Fruit fly (Drosophila melanogaster) whole organism, prepupa: ENCODE measurements around the gene PGRP-SB2.

Experiments
- Blimp-1 ChIP-seq: fragments of 200-800 bp; sonication (Bioruptor generic); optimal IDR thresholded peaks from 3 replicates; lab custom pipeline; 2017; ENCODE audit warnings: missing biosample characterization, missing genetic modification characterization, mild to moderate bottlenecking, moderate library complexity, missing genetic modification reagents
- CG10669 ChIP-seq: fragments of 200-800 bp; sonication (Bioruptor generic); optimal IDR thresholded peaks from 3 replicates; lab custom pipeline; 2018; ENCODE audit warnings: missing biosample characterization, mild to moderate bottlenecking, missing genetic modification characterization, moderate library complexity
- CG11294 ChIP-seq: fragments of 200-800 bp; sonication (Bioruptor generic); IDR thresholded peaks from 2 replicates; pipeline ENCODE4 v1.3.6; 2022; ENCODE audit warnings: missing biosample characterization, missing genetic modification characterization
- CG11762 ChIP-seq: fragments of 200-800 bp; sonication (Bioruptor generic); optimal IDR thresholded peaks from 3 replicates; lab custom pipeline; 2016; ENCODE audit warnings: missing biosample characterization, missing genetic modification characterization; ENCODE audit not compliant: insufficient read depth
- CG11902 ChIP-seq: fragments of 200-800 bp; sonication (Bioruptor generic); optimal IDR thresholded peaks from 3 replicates; lab custom pipeline; 2016; ENCODE audit warnings: missing biosample characterization, missing genetic modification characterization
- CG15336 ChIP-seq: fragments of 200-800 bp; sonication (Bioruptor generic); IDR thresholded peaks from 2 replicates; pipeline ENCODE4 v1.3.6; 2022; ENCODE audit warnings: missing biosample characterization, missing genetic modification characterization
- CG1621 ChIP-seq: fragments of 200-800 bp; sonication (Bioruptor generic); optimal IDR thresholded peaks from 3 replicates; lab custom pipeline; 2018; ENCODE audit warnings: missing biosample characterization, mild to moderate bottlenecking, missing genetic modification characterization
- CG16779 ChIP-seq: fragments of 200-800 bp; sonication (Bioruptor generic); optimal IDR thresholded peaks from 3 replicates; lab custom pipeline; 2017; ENCODE audit warnings: missing biosample characterization, mild to moderate bottlenecking, missing genetic modification characterization
- CG3032 ChIP-seq: fragments of 200-800 bp; optimal IDR thresholded peaks from 2 replicates; lab custom pipeline; 2019; ENCODE audit warnings: missing biosample characterization, mild to moderate bottlenecking, missing genetic modification characterization, moderate library complexity
- CG31627 ChIP-seq: fragments of 200-800 bp; sonication (Bioruptor generic); optimal IDR thresholded peaks from 3 replicates; lab custom pipeline; 2016; ENCODE audit warnings: missing biosample characterization, missing genetic modification characterization
- CG3919 ChIP-seq: fragments of 200-800 bp; sonication (Bioruptor generic); optimal IDR thresholded peaks from 3 replicates; lab custom pipeline; 2016; ENCODE audit warnings: missing biosample characterization, missing genetic modification characterization
- CG6163 ChIP-seq: fragments of 200-800 bp; sonication (Bioruptor generic); IDR thresholded peaks from 3 replicates; pipeline ENCODE4 v1.3.6; 2022; ENCODE audit warnings: missing biosample characterization, missing genetic modification characterization
- CG6276 ChIP-seq: fragments of 200-800 bp; sonication (Bioruptor generic); optimal IDR thresholded peaks from 2 replicates; lab custom pipeline; 2017; ENCODE audit warnings: missing biosample characterization, mild to moderate bottlenecking, missing genetic modification characterization
- CG6792 ChIP-seq: fragments of 200-800 bp; sonication (Bioruptor generic); optimal IDR thresholded peaks from 3 replicates; lab custom pipeline; 2016; ENCODE audit warnings: missing biosample characterization, missing genetic modification characterization
- CG6854 ChIP-seq: fragments of 200-800 bp; sonication (Bioruptor generic); optimal IDR thresholded peaks from 2 replicates; lab custom pipeline; 2017; ENCODE audit warnings: missing biosample characterization, mild to moderate bottlenecking, missing genetic modification characterization
- CG8319 ChIP-seq: fragments of 200-800 bp; sonication (Bioruptor generic); optimal IDR thresholded peaks from 3 replicates; lab custom pipeline; 2016; ENCODE audit warnings: missing biosample characterization, missing genetic modification characterization
- CG9139 ChIP-seq: fragments of 200-800 bp; sonication (Bioruptor generic); optimal IDR thresholded peaks from 3 replicates; lab custom pipeline; 2017; ENCODE audit warnings: missing biosample characterization, mild to moderate bottlenecking, missing genetic modification characterization
- Eip75B ChIP-seq: fragments of 200-800 bp; sonication (Bioruptor generic); optimal IDR thresholded peaks from 3 replicates; lab custom pipeline; 2016; ENCODE audit warnings: missing biosample characterization, missing genetic modification characterization
- Eip78C ChIP-seq: fragments of 200-800 bp; sonication (Bioruptor generic); peaks from one replicate; lab custom pipeline; 2016; ENCODE audit warnings: missing biosample characterization, missing genetic modification characterization
- Ets21C ChIP-seq: fragments of 200-800 bp; sonication (Bioruptor generic); optimal IDR thresholded peaks from 3 replicates; lab custom pipeline; 2016; ENCODE audit warnings: missing biosample characterization, missing genetic modification characterization
- Gug ChIP-seq: fragments of 200-800 bp; sonication (Bioruptor generic); IDR thresholded peaks from 2 replicates; pipeline ENCODE4 v1.3.6; 2022; ENCODE audit warnings: missing biosample characterization, missing genetic modification characterization
- Hr39 ChIP-seq: fragments of 200-800 bp; sonication (Bioruptor generic); optimal IDR thresholded peaks from 2 replicates; lab custom pipeline; 2016; ENCODE audit warnings: missing biosample characterization, missing genetic modification characterization
- Met ChIP-seq: fragments of 200-800 bp; sonication (Bioruptor generic); optimal IDR thresholded peaks from 3 replicates; lab custom pipeline; 2016; ENCODE audit warnings: missing biosample characterization, missing genetic modification characterization
- OdsH ChIP-seq: fragments of 200-800 bp; sonication (Bioruptor generic); optimal IDR thresholded peaks from 3 replicates; lab custom pipeline; 2016; ENCODE audit warnings: missing biosample characterization, missing genetic modification characterization
- Smox ChIP-seq: fragments of 200-800 bp; sonication (Bioruptor generic); optimal IDR thresholded peaks from 3 replicates; lab custom pipeline; 2016; ENCODE audit warnings: missing biosample characterization, missing genetic modification characterization
- Sox102F ChIP-seq: fragments of 200-800 bp; sonication (Bioruptor generic); optimal IDR thresholded peaks from 2 replicates; lab custom pipeline; 2016; ENCODE audit warnings: missing biosample characterization, mild to moderate bottlenecking, missing genetic modification characterization
- Sox14 ChIP-seq: fragments of 200-800 bp; sonication (Bioruptor generic); optimal IDR thresholded peaks from 3 replicates; lab custom pipeline; 2016; ENCODE audit warnings: missing biosample characterization, missing genetic modification characterization
- achi ChIP-seq: fragments of 200-800 bp; sonication (Bioruptor generic); optimal IDR thresholded peaks from 3 replicates; lab custom pipeline; 2016; ENCODE audit warnings: missing biosample characterization, missing genetic modification characterization
- acj6 ChIP-seq: fragments of 200-800 bp; sonication (Bioruptor generic); optimal IDR thresholded peaks from 3 replicates; lab custom pipeline; 2016; ENCODE audit warnings: missing biosample characterization, missing genetic modification characterization
- cyc ChIP-seq: fragments of 200-800 bp; sonication (Bioruptor generic); optimal IDR thresholded peaks from 3 replicates; lab custom pipeline; 2016; ENCODE audit warnings: missing biosample characterization, missing genetic modification characterization
- dac ChIP-seq: fragments of 200-800 bp; sonication (Bioruptor generic); optimal IDR thresholded peaks from 2 replicates; lab custom pipeline; 2017; ENCODE audit warnings: missing biosample characterization, mild to moderate bottlenecking, missing genetic modification characterization
- dsx ChIP-seq: fragments of 200-800 bp; optimal IDR thresholded peaks from 3 replicates; lab custom pipeline; 2019; ENCODE audit warnings: missing biosample characterization, mild to moderate bottlenecking, missing genetic modification characterization, moderate library complexity; ENCODE audit not compliant: poor library complexity, severe bottlenecking
- eg ChIP-seq: fragments of 200-800 bp; sonication (Bioruptor generic); IDR thresholded peaks from 3 replicates; pipeline ENCODE4 v1.3.6; 2022; ENCODE audit warnings: missing biosample characterization, missing genetic modification characterization
- esn ChIP-seq: fragments of 200-800 bp; sonication (Bioruptor generic); optimal IDR thresholded peaks from 2 replicates; lab custom pipeline; 2016; ENCODE audit warnings: missing biosample characterization, mild to moderate bottlenecking, missing genetic modification characterization, moderate library complexity
- fd59A ChIP-seq: fragments of 200-800 bp; sonication (Bioruptor generic); optimal IDR thresholded peaks from 2 replicates; lab custom pipeline; 2017; ENCODE audit warnings: missing biosample characterization, mild to moderate bottlenecking, missing genetic modification characterization, missing genetic modification reagents
- fd85E ChIP-seq: fragments of 200-800 bp; sonication (Bioruptor generic); optimal IDR thresholded peaks from 3 replicates; lab custom pipeline; 2016; ENCODE audit warnings: missing biosample characterization, missing genetic modification characterization
- fkh ChIP-seq: fragments of 200-800 bp; sonication (Bioruptor generic); optimal IDR thresholded peaks from 3 replicates; lab custom pipeline; 2017; ENCODE audit warnings: missing biosample characterization, mild to moderate bottlenecking, missing genetic modification characterization, moderate library complexity
- lz ChIP-seq: fragments of 200-800 bp; sonication (Bioruptor generic); optimal IDR thresholded peaks from 3 replicates; lab custom pipeline; 2016; ENCODE audit warnings: missing biosample characterization, missing genetic modification characterization
- net ChIP-seq: fragments of 200-800 bp; sonication (Bioruptor generic); optimal IDR thresholded peaks from 3 replicates; lab custom pipeline; 2016; ENCODE audit warnings: missing biosample characterization, missing genetic modification characterization
- salr ChIP-seq, 2 experiments: fragments of 200-800 bp; sonication (Bioruptor generic); optimal IDR thresholded peaks; 3 replicates each; lab custom pipeline; 2016 to 2018; ENCODE audit warnings: missing biosample characterization in 2 of 2, missing genetic modification characterization in 2 of 2, mild to moderate bottlenecking in 1 of 2
- ss ChIP-seq, 2 experiments: fragments of 200-800 bp; sonication (Bioruptor generic); optimal IDR thresholded peaks; 2 replicates in 1 of 2; 3 replicates in 1 of 2; lab custom pipeline; 2017 to 2018; ENCODE audit warnings: mild to moderate bottlenecking in 2 of 2, missing biosample characterization in 2 of 2, missing genetic modification characterization in 2 of 2, moderate library complexity in 1 of 2
- svp ChIP-seq: fragments of 200-800 bp; sonication (Bioruptor generic); peaks from one replicate; lab custom pipeline; 2016; ENCODE audit warnings: missing biosample characterization, missing genetic modification characterization
- topi ChIP-seq: fragments of 200-800 bp; sonication (Bioruptor generic); optimal IDR thresholded peaks from 3 replicates; lab custom pipeline; 2016; ENCODE audit warnings: missing biosample characterization, missing genetic modification characterization
- vri ChIP-seq: fragments of 200-800 bp; sonication (Bioruptor generic); optimal IDR thresholded peaks from 3 replicates; lab custom pipeline; 2016; ENCODE audit warnings: missing biosample characterization, mild to moderate bottlenecking, missing genetic modification characterization

Gene PGRP-SB2

DNA sequence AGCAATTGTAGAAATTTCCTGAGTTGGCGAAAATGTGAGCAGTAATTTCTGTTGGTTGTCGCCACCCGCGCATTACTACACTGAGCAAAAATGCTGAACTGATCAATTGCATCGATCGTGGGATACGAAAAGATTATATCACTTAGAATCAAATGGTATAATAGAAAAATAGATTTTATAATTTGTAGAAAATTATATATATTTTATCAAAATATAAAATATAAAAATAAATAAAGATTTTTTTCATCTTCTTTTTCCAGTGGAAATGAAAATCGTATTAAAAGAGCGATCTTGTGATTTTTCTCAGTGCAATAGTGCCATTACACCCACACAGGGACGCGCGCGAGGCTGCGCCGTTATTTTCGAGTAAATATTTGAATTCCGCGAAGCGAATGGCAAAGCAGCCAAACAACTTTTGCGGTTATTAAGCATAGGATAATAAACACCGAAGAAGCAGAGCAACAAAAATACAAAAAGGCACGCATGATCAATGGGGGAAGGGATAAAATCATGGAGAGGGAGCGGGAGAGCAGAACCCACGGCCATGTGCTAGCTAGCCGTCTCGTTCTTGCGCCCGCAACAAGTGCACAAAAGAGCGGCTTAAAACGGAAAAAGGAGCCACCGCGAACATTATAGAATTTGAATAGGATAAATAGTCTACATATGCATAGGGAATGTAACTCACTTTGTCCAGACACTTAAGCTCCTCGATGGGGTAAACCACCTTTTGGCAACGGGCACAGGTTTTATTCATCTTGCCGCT lies 15.9 kb upstream of the PGRP-SB2 start (continued):
- TF ChIP-seq Blimp-1, result peak; percentile 1
- TF ChIP-seq CG9139 (GFP tag; lab: Kevin White, UChicago), result peak; percentile 34
- TF ChIP-seq Smox (GFP tag; lab: Kevin White, UChicago), result no peak
- TF ChIP-seq Met (GFP tag; lab: Kevin White, UChicago), result no peak
- no peak for TF ChIP-seq Ets21C (GFP tag; lab: Kevin White, UChicago)
- TF ChIP-seq Sox14 (GFP tag; lab: Kevin White, UChicago), result no peak
- peak; percentile 68; the same call in 1 of the 2 replicates for TF ChIP-seq CG11294 (GFP tag; lab: Robert Waterston, UW)
- TF ChIP-seq topi (GFP tag; lab: Kevin White, UChicago), result peak; percentile 44
- peak; percentile 73 for TF ChIP-seq dsx (GFP tag; lab: Kevin White, UChicago)
- TF ChIP-seq fkh, result peak; percentile 20
- peak; percentile 1 for TF ChIP-seq CG11762
- TF ChIP-seq CG6792, result peak; percentile 57
- peak; percentile 68 to 77 for TF ChIP-seq ss (GFP tag; optimal IDR thresholded peaks at IDR 0.05; lab: Kevin White, UChicago)
- peak; percentile 74 for TF ChIP-seq CG3032
- no peak for TF ChIP-seq Hr39 (GFP tag; lab: Kevin White, UChicago)
- TF ChIP-seq CG31627 (GFP tag; lab: Kevin White, UChicago), result no peak
- peak; percentile 45 for TF ChIP-seq net (GFP tag; lab: Kevin White, UChicago)
- peak; percentile 60; the same call in 1 of the 2 replicates for TF ChIP-seq Gug (GFP tag; lab: Robert Waterston, UW)
- TF ChIP-seq Eip75B (GFP tag; lab: Kevin White, UChicago), result peak; percentile 8
- TF ChIP-seq eg (GFP tag; lab: Robert Waterston, UW), result peak; percentile 85
- peak; percentile 48 for TF ChIP-seq CG16779 (tag; lab: Kevin White, UChicago)
- TF ChIP-seq CG11902 (GFP tag; lab: Kevin White, UChicago), result peak; percentile 56
- peak; percentile 30 for TF ChIP-seq cyc (GFP tag; lab: Kevin White, UChicago)
- no peak for TF ChIP-seq fd59A (GFP tag; lab: Kevin White, UChicago)
- peak; percentile 23 for TF ChIP-seq dac

DNA sequence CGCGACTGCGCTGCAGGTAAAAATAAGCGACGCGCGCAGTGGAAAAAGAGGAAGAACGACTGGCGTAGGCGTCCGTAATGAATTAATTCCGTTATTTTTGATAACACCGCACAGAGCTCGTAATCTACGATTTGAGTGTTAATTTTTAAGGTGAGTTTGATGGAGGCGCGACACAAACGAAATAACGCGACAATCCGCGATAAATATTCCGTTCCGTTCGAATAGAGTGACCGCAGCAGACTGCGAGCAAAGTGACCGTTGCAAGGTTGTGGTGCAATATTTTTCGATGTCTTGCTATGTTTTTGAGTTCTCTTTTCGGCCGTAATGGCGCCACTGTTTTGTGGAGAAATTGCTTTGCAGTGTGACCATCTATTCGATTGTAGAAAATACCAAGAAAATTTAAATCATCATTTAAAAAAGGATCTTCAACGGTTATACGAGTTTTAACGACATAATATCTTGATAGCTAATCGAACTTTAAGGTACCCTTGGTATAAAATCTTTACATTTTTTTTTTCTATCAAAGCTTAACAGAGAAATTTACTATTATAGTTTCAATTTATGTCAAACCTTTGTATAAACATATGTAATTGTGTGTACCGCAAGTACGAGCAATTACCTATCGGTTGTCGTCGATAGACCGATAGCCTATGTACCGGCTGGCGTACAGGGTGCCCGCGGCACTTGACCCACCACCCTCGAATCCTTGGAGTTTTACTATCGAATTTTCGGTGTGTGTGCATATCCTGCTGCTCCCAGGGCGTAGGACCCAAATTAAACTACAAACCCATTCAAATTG lies 14.7 kb upstream of the PGRP-SB2 start, which contains the start of the genes CG43954, Lasp and Dab:
TSS of gene CG43954 (minus strand) at position 248 of the 799 bp plus-strand sequence.
TSS of gene Lasp (minus strand) at position 248 of the 799 bp plus-strand sequence.
TSS of gene Dab (plus strand) at position 697 of the 799 bp plus-strand sequence.
- peak; percentile 59 for TF ChIP-seq CG3919
- TF ChIP-seq achi (GFP tag; lab: Kevin White, UChicago), result peak; percentile 7
- peak; percentile 17 for TF ChIP-seq Eip75B (GFP tag; lab: Kevin White, UChicago)
- no peak for TF ChIP-seq Blimp-1
- peak; percentile 50; the same call in 2 of the 3 replicates for TF ChIP-seq eg (GFP tag; lab: Robert Waterston, UW)
- peak; percentile 20 for TF ChIP-seq CG9139 (GFP tag; lab: Kevin White, UChicago)
- peak; percentile 22 for TF ChIP-seq esn (GFP tag; lab: Kevin White, UChicago)
- peak; percentile 32 for TF ChIP-seq net (GFP tag; lab: Kevin White, UChicago)
- TF ChIP-seq lz (GFP tag; lab: Kevin White, UChicago), result peak; percentile 16
- TF ChIP-seq CG1621 (tag; lab: Kevin White, UChicago), result peak; percentile 22
- TF ChIP-seq fd59A (GFP tag; lab: Kevin White, UChicago), result no peak
- TF ChIP-seq CG15336 (GFP tag; lab: Robert Waterston, UW), result peak; percentile 51; the same call in 1 of the 2 replicates
- peak; percentile 32 for TF ChIP-seq topi (GFP tag; lab: Kevin White, UChicago)
- peak; percentile 11 for TF ChIP-seq CG6276
- TF ChIP-seq Met (GFP tag; lab: Kevin White, UChicago), result peak; percentile 35
- TF ChIP-seq salr (GFP tag; optimal IDR thresholded peaks at IDR 0.05; lab: Kevin White, UChicago), result no peak
- TF ChIP-seq Eip78C, result peak; percentile 71
- peak; percentile 58 for TF ChIP-seq svp (GFP tag; lab: Kevin White, UChicago)
- peak; percentile 27 for TF ChIP-seq CG6854 (GFP tag; lab: Kevin White, UChicago)
- TF ChIP-seq CG31627 (GFP tag; lab: Kevin White, UChicago), result peak; percentile 28
- peak; percentile 57 for TF ChIP-seq CG6163 (GFP tag; lab: Robert Waterston, UW)
- TF ChIP-seq ss (GFP tag; optimal IDR thresholded peaks at IDR 0.05; lab: Kevin White, UChicago), result peak in 1 of 2 experiments; percentile 41
- TF ChIP-seq Smox (GFP tag; lab: Kevin White, UChicago), result no peak
- no peak for TF ChIP-seq cyc (GFP tag; lab: Kevin White, UChicago)
- TF ChIP-seq CG8319 (GFP tag; lab: Kevin White, UChicago), result no peak
- peak; percentile 21 for TF ChIP-seq Sox102F (GFP tag; lab: Kevin White, UChicago)
- no peak for TF ChIP-seq acj6 (GFP tag; lab: Kevin White, UChicago)
- TF ChIP-seq fd85E (GFP tag; lab: Kevin White, UChicago), result no peak
- peak; percentile 17 for TF ChIP-seq CG16779 (tag; lab: Kevin White, UChicago)
- no peak for TF ChIP-seq Gug (GFP tag; lab: Robert Waterston, UW)
- peak; percentile 8 for TF ChIP-seq CG3032
- no peak for TF ChIP-seq CG10669 (GFP tag; lab: Kevin White, UChicago)
- no peak for TF ChIP-seq OdsH
- peak; percentile 50 for TF ChIP-seq vri (GFP tag; lab: Kevin White, UChicago)
- peak; percentile 29 for TF ChIP-seq Sox14 (GFP tag; lab: Kevin White, UChicago)
- TF ChIP-seq, all 60 proteins: peak for 24
